Worm (Caenorhabditis elegans) whole organism, L4 larva: ENCODE data around the gene lem-2.

Source experiments
- F37D6.2 ChIP-seq: sonication (generic microtip); optimal IDR thresholded peaks from 2 replicates; lab custom pipeline; 2016; ENCODE audit warnings: mild to moderate bottlenecking, missing genetic modification characterization, missing compliant biosample characterization
- F49E8.2 ChIP-seq: sonication (generic microtip); optimal IDR thresholded peaks from 2 replicates; lab custom pipeline; 2016; ENCODE audit warnings: missing compliant biosample characterization, mild to moderate bottlenecking, missing genetic modification characterization, borderline replicate concordance
- T20F7.1 ChIP-seq: fragments of 200-800 bp; sonication (Bioruptor generic); optimal IDR thresholded peaks from 2 replicates; lab custom pipeline; 2018; ENCODE audit warnings: mild to moderate bottlenecking, missing genetic modification characterization, missing compliant biosample characterization
- T26A8.4 ChIP-seq: fragments of 200-800 bp; sonication (Bioruptor generic); IDR thresholded peaks from 2 replicates; pipeline ENCODE4 v1.3.6; 2022; ENCODE audit warnings: missing genetic modification characterization, missing compliant biosample characterization
- Y48G9A.11 ChIP-seq: fragments of 200-800 bp; sonication (Bioruptor generic); IDR thresholded peaks from 2 replicates; pipeline ENCODE4 v1.3.6; 2022; ENCODE audit warnings: missing genetic modification reagents, missing genetic modification characterization, missing compliant biosample characterization
- Y5F2A.4 ChIP-seq: fragments of 200-800 bp; sonication (Bioruptor generic); optimal IDR thresholded peaks from 2 replicates; lab custom pipeline; 2018; ENCODE audit warnings: mild to moderate bottlenecking, missing genetic modification characterization, missing compliant biosample characterization
- ZK337.2 ChIP-seq: fragments of 200-800 bp; sonication (Bioruptor generic); IDR thresholded peaks from 2 replicates; pipeline ENCODE4 v1.3.6; 2022; ENCODE audit warnings: missing genetic modification reagents, missing genetic modification characterization, missing compliant biosample characterization
- ZK546.5 ChIP-seq, 2 experiments: sonication (generic microtip); optimal IDR thresholded peaks; 2 replicates each; lab custom pipeline; 2017; ENCODE audit warnings: missing biosample characterization in 2 of 2, missing genetic modification characterization in 2 of 2
- aha-1 ChIP-seq: fragments of 150-350 bp; peaks from one replicate; lab custom pipeline; 2014; ENCODE audit warnings: missing biosample characterization, missing genetic modification characterization
- aly-2 ChIP-seq: sonication (generic microtip); optimal IDR thresholded peaks from 2 replicates; lab custom pipeline; 2018; ENCODE audit warnings: missing biosample characterization, missing genetic modification characterization
- ceh-28 ChIP-seq: fragments of 150-350 bp; optimal IDR thresholded peaks from 2 replicates; lab custom pipeline; 2014; ENCODE audit warnings: missing biosample characterization, missing genetic modification reagents, missing genetic modification characterization
- ceh-44 ChIP-seq: fragments of 200-800 bp; sonication (Bioruptor generic); IDR thresholded peaks from 2 replicates; pipeline ENCODE4 v1.3.6; 2022; ENCODE audit warnings: missing genetic modification reagents, missing genetic modification characterization, missing compliant biosample characterization
- ces-1 ChIP-seq: fragments of 150-350 bp; sonication (generic microtip); optimal IDR thresholded peaks from 4 replicates; lab custom pipeline; 2014; ENCODE audit warnings: missing biosample characterization, missing genetic modification reagents, missing genetic modification characterization
- daf-16 ChIP-seq, 3 experiments: sonication (generic microtip); optimal IDR thresholded peaks; 2 replicates each; lab custom pipeline; 2016 to 2017; ENCODE audit warnings: missing genetic modification characterization in 3 of 3, missing genetic modification reagents in 3 of 3, mild to moderate bottlenecking in 2 of 3, missing compliant biosample characterization in 2 of 3, missing biosample characterization in 1 of 3, moderate library complexity in 1 of 3
- daf-19 ChIP-seq: fragments of 200-800 bp; sonication (Bioruptor generic); conservative IDR thresholded peaks from 2 replicates; pipeline ENCODE4 v1.3.6; 2022; ENCODE audit warnings: missing genetic modification characterization, missing compliant biosample characterization
- dmd-6 ChIP-seq: fragments of 200-800 bp; sonication (Bioruptor generic); IDR thresholded peaks from 2 replicates; pipeline ENCODE4 v1.3.6; 2022; ENCODE audit warnings: missing genetic modification reagents, missing genetic modification characterization, missing compliant biosample characterization
- dmd-8 ChIP-seq: fragments of 200-800 bp; sonication (Bioruptor generic); IDR thresholded peaks from 2 replicates; pipeline ENCODE4 v1.3.6; 2022; ENCODE audit warnings: missing genetic modification characterization, missing compliant biosample characterization
- dpl-1 ChIP-seq: fragments of 150-350 bp; optimal IDR thresholded peaks from 2 replicates; lab custom pipeline; 2014; ENCODE audit warnings: missing biosample characterization, missing genetic modification reagents, missing genetic modification characterization
- duxl-1 ChIP-seq: sonication (generic microtip); optimal IDR thresholded peaks from 2 replicates; lab custom pipeline; 2016; ENCODE audit warnings: mild to moderate bottlenecking, missing genetic modification characterization, moderate library complexity, missing compliant biosample characterization; ENCODE audit not compliant: poor library complexity
- egl-27 ChIP-seq: sonication (generic microtip); optimal IDR thresholded peaks from 3 replicates; lab custom pipeline; 2017; ENCODE audit warnings: missing biosample characterization, missing genetic modification reagents, missing genetic modification characterization
- fkh-10 ChIP-seq: fragments of 150-350 bp; optimal IDR thresholded peaks from 2 replicates; lab custom pipeline; 2014; ENCODE audit warnings: missing biosample characterization, missing genetic modification reagents, missing genetic modification characterization
- hif-1 ChIP-seq, 2 experiments: sonication (generic microtip); optimal IDR thresholded peaks; 2 replicates each; lab custom pipeline; 2016 to 2017; ENCODE audit warnings: missing compliant biosample characterization in 2 of 2, missing genetic modification characterization in 2 of 2, missing genetic modification reagents in 2 of 2, missing genotype in 2 of 2, mild to moderate bottlenecking in 1 of 2
- hlh-11 ChIP-seq: fragments of 200-800 bp; sonication (Bioruptor generic); optimal IDR thresholded peaks from 2 replicates; lab custom pipeline; 2018; ENCODE audit warnings: mild to moderate bottlenecking, missing genetic modification characterization, missing compliant biosample characterization
- hlh-30 ChIP-seq: sonication (generic microtip); optimal IDR thresholded peaks from 2 replicates; lab custom pipeline; 2017; ENCODE audit warnings: antibody characterized with exemption, mild to moderate bottlenecking, missing genetic modification characterization, missing compliant biosample characterization; ENCODE audit not compliant: insufficient read depth
- jun-1 ChIP-seq: fragments of 150-350 bp; optimal IDR thresholded peaks from 2 replicates; lab custom pipeline; 2014; ENCODE audit warnings: missing biosample characterization, missing genetic modification reagents, missing genetic modification characterization
- lsy-2 ChIP-seq, 2 experiments: fragments of 150-350 bp in 1 of 2; sonication (generic microtip) in 1 of 2; optimal IDR thresholded peaks; 2 replicates each; lab custom pipeline; 2014 to 2017; ENCODE audit warnings: missing biosample characterization in 2 of 2, missing genetic modification characterization in 2 of 2
- madf-5 ChIP-seq, 2 experiments: fragments of 200-800 bp; sonication (Bioruptor generic); IDR thresholded peaks; 2 replicates each; pipeline ENCODE4 v1.3.6; 2022; ENCODE audit warnings: missing compliant biosample characterization in 2 of 2, missing genetic modification characterization in 2 of 2
- mdl-1 ChIP-seq, 2 experiments: fragments of 150-350 bp in 1 of 2; sonication (generic microtip) in 1 of 2; optimal IDR thresholded peaks; 2 replicates each; lab custom pipeline; 2014 to 2017; ENCODE audit warnings: missing biosample characterization in 2 of 2, missing genetic modification characterization in 2 of 2
- mdt-29 ChIP-seq: fragments of 200-800 bp; sonication (Bioruptor generic); IDR thresholded peaks from 2 replicates; pipeline ENCODE4 v1.3.6; 2022; ENCODE audit warnings: missing genetic modification reagents, missing genetic modification characterization, missing compliant biosample characterization
- mxl-2 ChIP-seq: fragments of 200-800 bp; sonication (Bioruptor generic); conservative IDR thresholded peaks from 2 replicates; pipeline ENCODE4 v1.3.6; 2022; ENCODE audit warnings: missing genetic modification reagents, missing genetic modification characterization, missing compliant biosample characterization
- mxl-3 ChIP-seq: fragments of 200-800 bp; sonication (Bioruptor generic); optimal IDR thresholded peaks from 2 replicates; lab custom pipeline; 2018; ENCODE audit warnings: mild to moderate bottlenecking, missing genetic modification characterization, missing compliant biosample characterization
- nhr-10 ChIP-seq: fragments of 150-350 bp; optimal IDR thresholded peaks from 2 replicates; lab custom pipeline; 2014; ENCODE audit warnings: missing biosample characterization, missing genetic modification characterization
- nhr-237 ChIP-seq: sonication (generic microtip); optimal IDR thresholded peaks from 2 replicates; lab custom pipeline; 2017; ENCODE audit warnings: missing biosample characterization, missing genetic modification characterization
- nhr-42 ChIP-seq: fragments of 200-800 bp; sonication (Bioruptor generic); IDR thresholded peaks from 2 replicates; pipeline ENCODE4 v1.3.6; 2022; ENCODE audit warnings: missing genetic modification characterization, missing compliant biosample characterization
- nhr-6 ChIP-seq: fragments of 150-350 bp; optimal IDR thresholded peaks from 2 replicates; lab custom pipeline; 2014; ENCODE audit warnings: missing biosample characterization, missing genetic modification characterization
- nhr-77 ChIP-seq: fragments of 150-350 bp; optimal IDR thresholded peaks from 2 replicates; lab custom pipeline; 2014; ENCODE audit warnings: missing biosample characterization, missing genetic modification characterization
- pqm-1 ChIP-seq: sonication (generic microtip); optimal IDR thresholded peaks from 2 replicates; lab custom pipeline; 2017; ENCODE audit warnings: missing biosample characterization, missing genetic modification characterization
- rbr-2 ChIP-seq: sonication (generic microtip); optimal IDR thresholded peaks from 2 replicates; lab custom pipeline; 2016; ENCODE audit warnings: missing genotype, missing genetic modification characterization, missing compliant biosample characterization
- sdz-12 ChIP-seq: fragments of 200-800 bp; sonication (Bioruptor generic); optimal IDR thresholded peaks from 2 replicates; lab custom pipeline; 2018; ENCODE audit warnings: mild to moderate bottlenecking, missing genetic modification characterization, missing compliant biosample characterization
- set-16 ChIP-seq: fragments of 200-800 bp; sonication (Bioruptor generic); IDR thresholded peaks from 2 replicates; pipeline ENCODE4 v1.3.6; 2022; ENCODE audit warnings: missing genetic modification reagents, missing genetic modification characterization, missing compliant biosample characterization
- snpc-1.2 ChIP-seq: fragments of 200-800 bp; sonication (Bioruptor generic); IDR thresholded peaks from 2 replicates; pipeline ENCODE4 v1.3.6; 2022; ENCODE audit warnings: missing genetic modification reagents, missing genetic modification characterization, missing compliant biosample characterization
- snpc-4 ChIP-seq: fragments of 150-350 bp; optimal IDR thresholded peaks from 2 replicates; lab custom pipeline; 2014; ENCODE audit warnings: missing biosample characterization, missing genetic modification characterization
- unc-130 ChIP-seq: sonication (generic microtip); optimal IDR thresholded peaks from 2 replicates; lab custom pipeline; 2016; ENCODE audit warnings: missing genetic modification reagents, missing genetic modification characterization, missing compliant biosample characterization
- unc-62 ChIP-seq, 3 experiments: fragments of 150-350 bp in 1 of 3; sonication (generic microtip); optimal IDR thresholded peaks in 2 of 3; peaks in 1 of 3; 1 replicate in 1 of 3; 2 replicates in 2 of 3; lab custom pipeline; 2014 to 2017; ENCODE audit warnings: missing biosample characterization in 3 of 3, missing genetic modification characterization in 3 of 3, missing genetic modification reagents in 3 of 3, missing genotype in 1 of 3
- zfp-3 ChIP-seq: fragments of 200-800 bp; sonication (Bioruptor generic); conservative IDR thresholded peaks from 2 replicates; pipeline ENCODE4 v1.3.6; 2022; ENCODE audit warnings: missing genetic modification reagents, missing genetic modification characterization, missing compliant biosample characterization
- ztf-11 ChIP-seq: fragments of 150-350 bp; optimal IDR thresholded peaks from 2 replicates; lab custom pipeline; 2014; ENCODE audit warnings: missing biosample characterization, missing genetic modification characterization
- ztf-7 ChIP-seq: fragments of 150-350 bp; optimal IDR thresholded peaks from 2 replicates; lab custom pipeline; 2014; ENCODE audit warnings: missing biosample characterization, missing genetic modification characterization

The lem-2 gene

ce11 chrII:14037484-14038303 lies 25.6 kb upstream of the lem-2 start:
- TF ChIP-seq F37D6.2 (tag; lab: Kevin White, UChicago) (no peak), ztf-11 (tag; lab: Kevin White, UChicago) (no peak), nhr-6 (tag; lab: Kevin White, UChicago) (no peak), mdl-1 (tag; optimal IDR thresholded peaks at IDR 0.05; lab: Kevin White, UChicago) (no peak), egl-27 (tag; lab: Kevin White, UChicago) (no peak), F49E8.2 (tag; lab: Kevin White, UChicago) (no peak), ceh-28 (tag; lab: Kevin White, UChicago) (no peak), unc-130 (GFP tag; lab: Kevin White, UChicago) (no peak), lsy-2 (tag; optimal IDR thresholded peaks at IDR 0.05; lab: Kevin White, UChicago) (peak in 1 of 2 experiments; percentile 25), hif-1 (tag; optimal IDR thresholded peaks at IDR 0.05; lab: Kevin White, UChicago) (peak in 1 of 2 experiments; percentile 1), ces-1 (no peak), Y5F2A.4 (GFP tag; lab: Kevin White, UChicago) (peak; percentile 7), nhr-77 (no peak), nhr-237 (tag; lab: Kevin White, UChicago) (no peak), madf-5 (GFP tag; IDR thresholded peaks at IDR 0.05; lab: Robert Waterston, UW) (no peak), daf-16 (GFP tag; optimal IDR thresholded peaks at IDR 0.05; lab: Kevin White, UChicago) (no peak), daf-16 (tag; optimal IDR thresholded peaks at IDR 0.05; lab: Kevin White, UChicago) (peak; percentile 6), mxl-3 (GFP tag; lab: Kevin White, UChicago) (peak; percentile 36), Y48G9A.11 (no peak), set-16 (GFP tag; lab: Robert Waterston, UW) (peak; percentile 72), nhr-42 (GFP tag; lab: Robert Waterston, UW) (0 out of 2 replicates have a peak, but pooled peaks have one; percentile 31), pqm-1 (tag; lab: Kevin White, UChicago) (no peak), hlh-30 (tag; lab: Kevin White, UChicago) (peak; percentile 25), snpc-4 (tag; lab: Kevin White, UChicago) (no peak), ZK337.2 (GFP tag; lab: Robert Waterston, UW) (no peak), ztf-7 (no peak), mdt-29 (GFP tag; lab: Robert Waterston, UW) (no peak), dmd-8 (GFP tag; lab: Robert Waterston, UW) (no peak), zfp-3 (GFP tag; lab: Robert Waterston, UW) (no peak), aha-1 (tag; lab: Kevin White, UChicago) (peak; percentile 95), T20F7.1 (no peak), jun-1 (tag; lab: Kevin White, UChicago) (no peak), hlh-11 (tag; lab: Kevin White, UChicago) (no peak), mxl-2 (no peak), snpc-1.2 (GFP tag; lab: Robert Waterston, UW) (0 out of 2 replicates have a peak, but pooled peaks have one; percentile 9), ceh-44 (GFP tag; lab: Robert Waterston, UW) (no peak), dmd-6 (GFP tag; lab: Robert Waterston, UW) (no peak), T26A8.4 (GFP tag; lab: Robert Waterston, UW) (no peak), unc-62 (GFP tag; optimal IDR thresholded peaks at IDR 0.05 in 1 of 2; lab: Kevin White, UChicago) (peak in 1 of 2 experiments; percentile 91), unc-62 (tag; optimal IDR thresholded peaks at IDR 0.05; lab: Kevin White, UChicago) (no peak), ZK546.5 (tag; optimal IDR thresholded peaks at IDR 0.05; lab: Kevin White, UChicago) (no peak), duxl-1 (tag; lab: Kevin White, UChicago) (no peak), sdz-12 (GFP tag; lab: Kevin White, UChicago) (no peak), daf-19 (GFP tag; lab: Robert Waterston, UW) (no peak), fkh-10 (GFP tag; lab: Kevin White, UChicago) (no peak), rbr-2 (tag; lab: Kevin White, UChicago) (peak; percentile 15), dpl-1 (no peak), aly-2 (tag; lab: Kevin White, UChicago) (no peak), nhr-10 (tag; lab: Kevin White, UChicago) (no peak)
- TF ChIP-seq, all 104 proteins: peak for 12
